Worm (Caenorhabditis elegans) whole organism, late embryonic: ENCODE results near the gene attf-2.
A peak's percentile ranks its signal among the peaks of the same experiment; 100 is the strongest.

Experiments used
- ama-1 ChIP-seq: fragments of 150-350 bp; optimal IDR thresholded peaks from 2 replicates; lab custom pipeline; 2014
- ceh-18 ChIP-seq: sonication (generic microtip); optimal IDR thresholded peaks from 2 replicates; lab custom pipeline; 2016; ENCODE audit warnings: missing genetic modification characterization, missing compliant biosample characterization
- ceh-31 ChIP-seq: sonication (generic microtip); optimal IDR thresholded peaks from 2 replicates; lab custom pipeline; 2016; ENCODE audit warnings: missing genetic modification characterization, missing compliant biosample characterization
- ceh-45 ChIP-seq: fragments of 200-800 bp; sonication (Bioruptor generic); IDR thresholded peaks from 2 replicates; pipeline ENCODE4 v1.3.6; 2022; ENCODE audit warnings: missing genetic modification reagents, missing genetic modification characterization, missing compliant biosample characterization
- ets-4 ChIP-seq: sonication (generic microtip); optimal IDR thresholded peaks from 2 replicates; lab custom pipeline; 2016; ENCODE audit warnings: missing genetic modification characterization, missing compliant biosample characterization
- eyg-1 ChIP-seq: sonication (generic microtip); optimal IDR thresholded peaks from 2 replicates; lab custom pipeline; 2016; ENCODE audit warnings: missing genotype, missing genetic modification characterization, missing compliant biosample characterization
- fkh-10 ChIP-seq: fragments of 150-350 bp; optimal IDR thresholded peaks from 2 replicates; lab custom pipeline; 2014; ENCODE audit warnings: missing biosample characterization, missing genetic modification reagents, missing genetic modification characterization
- hlh-8 ChIP-seq: sonication (generic microtip); optimal IDR thresholded peaks from 2 replicates; lab custom pipeline; 2016; ENCODE audit warnings: missing genotype, missing genetic modification characterization, missing compliant biosample characterization
- madf-2 ChIP-seq: sonication (generic microtip); optimal IDR thresholded peaks from 2 replicates; lab custom pipeline; 2017; ENCODE audit warnings: missing genetic modification characterization, missing compliant biosample characterization
- nhr-11 ChIP-seq: fragments of 150-350 bp; optimal IDR thresholded peaks from 2 replicates; lab custom pipeline; 2014; ENCODE audit warnings: missing biosample characterization, missing genetic modification characterization
- sdc-2 ChIP-seq: sonication (generic microtip); optimal IDR thresholded peaks from 2 replicates; lab custom pipeline; 2016; ENCODE audit warnings: missing genotype, missing genetic modification characterization, missing compliant biosample characterization
- tbx-2 ChIP-seq: sonication (generic microtip); optimal IDR thresholded peaks from 2 replicates; lab custom pipeline; 2016; ENCODE audit warnings: missing genetic modification characterization, missing compliant biosample characterization
- unc-3 ChIP-seq, 2 experiments: fragments of 200-800 bp in 1 of 2; sonication (Bioruptor generic) in 1 of 2; sonication (generic microtip) in 1 of 2; conservative IDR thresholded peaks in 1 of 2; optimal IDR thresholded peaks in 1 of 2; 2 replicates each; pipeline versions ENCODE4 v1.3.6 to Lab custom; 2016 to 2022; ENCODE audit warnings: missing compliant biosample characterization in 2 of 2, missing genetic modification characterization in 2 of 2, missing genetic modification reagents in 1 of 2

DNA sequence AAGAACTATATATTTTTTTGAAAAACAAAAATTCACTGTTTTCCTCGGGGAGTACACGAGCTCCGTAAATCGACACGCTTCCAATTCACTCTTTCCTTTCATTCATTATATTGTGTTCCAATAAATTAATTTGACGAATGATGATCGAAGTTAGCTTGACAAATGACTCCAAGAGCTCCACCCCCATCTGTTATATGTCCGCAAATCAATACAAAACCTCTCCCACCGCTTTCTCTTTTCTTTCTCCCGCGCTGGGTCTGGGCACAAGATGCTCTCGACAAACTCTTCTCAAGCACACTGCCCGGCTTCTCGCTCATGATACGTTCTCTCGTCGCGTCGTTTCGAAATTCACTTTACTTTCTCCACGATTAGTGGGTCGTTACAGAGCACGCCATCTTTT, 28.0 kb upstream of the attf-2 start, which contains the start of gene C13F10.1:
- no peak for TF ChIP-seq ets-4 (tag; lab: Kevin White, UChicago)
- no peak for TF ChIP-seq madf-2
- TF ChIP-seq ceh-45 (GFP tag; lab: Robert Waterston, UW), result no peak
- TF ChIP-seq nhr-11 (tag; lab: Kevin White, UChicago), result no peak
- TF ChIP-seq fkh-10 (GFP tag; lab: Kevin White, UChicago), result no peak
- no peak for TF ChIP-seq sdc-2 (tag; lab: Kevin White, UChicago)
- TF ChIP-seq tbx-2, result no peak
- TF ChIP-seq eyg-1 (tag; lab: Kevin White, UChicago), result no peak
- TF ChIP-seq ceh-18 (tag; lab: Kevin White, UChicago), result no peak
- peak; percentile 16 for TF ChIP-seq ceh-31 (tag; lab: Kevin White, UChicago)
- no peak for TF ChIP-seq ama-1 (lab: Kevin White, UChicago)
- TF ChIP-seq unc-3 (GFP tag; conservative IDR thresholded peaks at IDR 0.05; lab: Robert Waterston, UW), result no peak
- no peak for TF ChIP-seq unc-3 (tag; optimal IDR thresholded peaks at IDR 0.05; lab: Kevin White, UChicago)
- TF ChIP-seq hlh-8 (tag; lab: Kevin White, UChicago), result no peak
